Worm (Caenorhabditis elegans) whole organism, L4 larva: Measurements from ENCODE around the gene srab-20.

Experiments used
- lin-15B ChIP-seq: fragments of 150-350 bp; sonication (generic microtip); optimal IDR thresholded peaks from 3 replicates; lab custom pipeline; 2014; ENCODE audit warnings: missing biosample characterization, missing genetic modification characterization
- madf-5 ChIP-seq, 2 experiments: fragments of 200-800 bp; sonication (Bioruptor generic); IDR thresholded peaks; 2 replicates each; pipeline ENCODE4 v1.3.6; 2022; ENCODE audit warnings: missing compliant biosample characterization in 2 of 2, missing genetic modification characterization in 2 of 2
- nhr-11 ChIP-seq: fragments of 150-350 bp; optimal IDR thresholded peaks from 2 replicates; lab custom pipeline; 2014; ENCODE audit warnings: missing biosample characterization, missing genetic modification characterization
- nhr-76 ChIP-seq: fragments of 150-350 bp; optimal IDR thresholded peaks from 2 replicates; lab custom pipeline; 2014; ENCODE audit warnings: missing biosample characterization, missing genetic modification characterization
- snpc-4 ChIP-seq: fragments of 150-350 bp; optimal IDR thresholded peaks from 2 replicates; lab custom pipeline; 2014; ENCODE audit warnings: missing biosample characterization, missing genetic modification characterization
- unc-62 ChIP-seq, 3 experiments: fragments of 150-350 bp in 1 of 3; sonication (generic microtip); optimal IDR thresholded peaks in 2 of 3; peaks in 1 of 3; 1 replicate in 1 of 3; 2 replicates in 2 of 3; lab custom pipeline; 2014 to 2017; ENCODE audit warnings: missing biosample characterization in 3 of 3, missing genetic modification characterization in 3 of 3, missing genetic modification reagents in 3 of 3, missing genotype in 1 of 3

- TF ChIP-seq nhr-76, result no peak
- TF ChIP-seq unc-62 (GFP tag; optimal IDR thresholded peaks at IDR 0.05 in 1 of 2; lab: Kevin White, UChicago), result no peak
- TF ChIP-seq unc-62 (tag; optimal IDR thresholded peaks at IDR 0.05; lab: Kevin White, UChicago), result no peak
- no peak for TF ChIP-seq nhr-11 (tag; lab: Kevin White, UChicago)
- no peak for TF ChIP-seq snpc-4 (tag; lab: Kevin White, UChicago)
- no peak for TF ChIP-seq lin-15B (tag; lab: Kevin White, UChicago)
- TF ChIP-seq madf-5 (GFP tag; IDR thresholded peaks at IDR 0.05; lab: Robert Waterston, UW), result no peak
Measured at ce11 chrV:3398314-3398713, 30.5 kb upstream of the srab-20 start, which contains the start of gene T20D4.11.
